Worm (Caenorhabditis elegans): ENCODE measurements around the gene F25E2.3.

DNA sequence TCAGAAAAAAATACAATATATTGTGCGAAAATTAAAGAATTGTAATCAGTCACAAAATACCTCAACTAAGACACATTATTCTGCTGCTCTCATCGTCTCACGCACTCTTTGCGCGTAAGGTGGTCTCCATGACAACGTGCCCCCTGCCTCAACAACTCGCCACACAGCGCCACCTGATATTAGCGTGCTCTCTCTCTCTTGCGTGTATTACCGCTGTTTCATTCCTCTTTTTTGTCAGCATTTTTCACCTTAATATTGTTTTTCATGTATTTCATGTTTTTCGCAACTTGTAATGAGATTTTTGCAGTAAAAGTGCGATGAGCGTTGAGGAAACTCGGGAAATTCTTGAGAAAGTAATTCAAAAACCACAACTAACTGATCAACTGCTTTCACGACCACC lies 49.5 kb downstream of the F25E2.3 start, which contains the start of gene dyf-11:
- TF ChIP-seq unc-62 (GFP tag; optimal IDR thresholded peaks at IDR 0.05) (no peak), drap-1 (GFP tag; optimal IDR thresholded peaks at IDR 0.05) (no peak), nhr-28 (tag; optimal IDR thresholded peaks at IDR 0.05) (no peak), ceh-43 (GFP tag; optimal IDR thresholded peaks at IDR 0.05) (no peak), lin-13 (tag; optimal IDR thresholded peaks at IDR 0.05) (no peak)

All from whole organism, mixed stage, embryonic.